Worm (Caenorhabditis elegans) whole organism, L4/young adult: Measurements from ENCODE around the gene cogc-2.

Experiments
- W03F9.2 ChIP-seq: fragments of 150-350 bp; optimal IDR thresholded peaks from 2 replicates; lab custom pipeline; 2014; ENCODE audit warnings: missing biosample characterization, missing genetic modification characterization
- dao-5 ChIP-seq: sonication (generic microtip); optimal IDR thresholded peaks from 2 replicates; lab custom pipeline; 2016; ENCODE audit warnings: missing genotype, missing genetic modification characterization, moderate library complexity, missing compliant biosample characterization
- him-1 ChIP-seq: sonication (generic microtip); optimal IDR thresholded peaks from 2 replicates; lab custom pipeline; 2016; ENCODE audit warnings: missing genotype, missing genetic modification reagents, missing genetic modification characterization, missing compliant biosample characterization

ce11 chrIV:7024829-7025228 is 14.6 kb downstream of the cogc-2 start:
- TF ChIP-seq him-1 (tag; lab: Kevin White, UChicago) (no peak), W03F9.2 (tag; lab: Kevin White, UChicago) (no peak), dao-5 (tag; lab: Kevin White, UChicago) (no peak)
